Fruit fly (Drosophila melanogaster) S2 (cell line): Measurements from ENCODE around the gene Cnep1r2.

Experiments used
- CG8478 ChIP-seq: fragments of >200 bp; optimal IDR thresholded peaks from 2 replicates; lab custom pipeline; 2018
- CTCF ChIP-seq, 2 experiments: fragments of >200 bp; optimal IDR thresholded peaks; 2 replicates each; lab custom pipeline; 2018

Gene Cnep1r2

DNA sequence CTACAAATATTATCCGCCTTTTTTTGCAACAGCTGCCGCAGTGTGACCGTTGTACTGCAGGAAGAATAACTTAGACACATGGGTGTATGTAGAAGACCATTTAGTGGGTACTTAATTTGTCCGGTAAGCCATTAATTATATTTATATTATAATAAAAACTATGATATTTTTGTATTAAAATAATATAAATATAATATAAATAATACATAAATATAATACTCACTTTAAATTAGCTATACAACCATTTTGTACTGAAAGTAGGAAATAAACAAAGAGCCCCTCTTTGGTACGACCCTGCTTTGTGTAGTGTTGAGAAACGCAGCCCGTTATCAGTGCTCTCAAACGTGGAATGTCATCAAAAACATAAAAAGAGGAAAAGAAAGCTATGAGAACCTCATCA is at the start of gene Cnep1r2:
Gene Cnep1r2 (plus strand): TSS at position 328 of the 400 bp plus-strand sequence.
- no peak for TF ChIP-seq CG8478 (lab: Kevin White, UChicago)
- TF ChIP-seq CTCF (optimal IDR thresholded peaks at IDR 0.05; lab: Kevin White, UChicago) = no peak

- TF ChIP-seq CTCF (optimal IDR thresholded peaks at IDR 0.05; lab: Kevin White, UChicago) (no peak), CG8478 (lab: Kevin White, UChicago) (no peak)
Measured at dm6 chr3L:10599512-10599911, 38.4 kb upstream of the Cnep1r2 start.

dm6 chr3L:10623476-10623875 is 14.5 kb upstream of the Cnep1r2 start, which contains the start of gene CG42521:
TSS of gene CG42521 (minus strand) at chr3L:10623576.
- TF ChIP-seq CTCF (optimal IDR thresholded peaks at IDR 0.05; lab: Kevin White, UChicago) = no peak
- TF ChIP-seq CG8478 (lab: Kevin White, UChicago) = no peak

DNA sequence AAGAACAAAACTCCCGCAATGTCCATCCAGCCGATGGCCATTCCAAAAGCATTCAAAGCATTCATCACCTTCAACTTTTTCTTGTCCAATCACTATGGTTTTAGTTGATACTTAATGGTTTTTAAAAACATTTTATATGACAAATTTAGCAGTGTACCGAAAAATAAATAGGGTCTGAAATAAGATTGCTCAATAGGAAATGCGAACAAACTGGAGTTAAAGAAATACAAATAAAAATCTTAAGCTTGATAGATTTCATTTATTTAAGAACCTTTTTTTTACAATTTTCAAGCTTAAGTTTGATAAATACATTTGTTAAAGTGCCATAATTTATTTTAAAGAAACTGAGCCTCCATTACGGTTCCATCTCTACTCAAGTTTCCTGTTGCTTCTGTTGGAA is 12.4 kb upstream of the Cnep1r2 start, which contains the start of gene CG43127:
Gene CG43127 (minus strand): TSS at position 101 of the 400 bp plus-strand sequence.
- TF ChIP-seq CTCF (optimal IDR thresholded peaks at IDR 0.05; lab: Kevin White, UChicago) (no peak), CG8478 (lab: Kevin White, UChicago) (no peak)

DNA sequence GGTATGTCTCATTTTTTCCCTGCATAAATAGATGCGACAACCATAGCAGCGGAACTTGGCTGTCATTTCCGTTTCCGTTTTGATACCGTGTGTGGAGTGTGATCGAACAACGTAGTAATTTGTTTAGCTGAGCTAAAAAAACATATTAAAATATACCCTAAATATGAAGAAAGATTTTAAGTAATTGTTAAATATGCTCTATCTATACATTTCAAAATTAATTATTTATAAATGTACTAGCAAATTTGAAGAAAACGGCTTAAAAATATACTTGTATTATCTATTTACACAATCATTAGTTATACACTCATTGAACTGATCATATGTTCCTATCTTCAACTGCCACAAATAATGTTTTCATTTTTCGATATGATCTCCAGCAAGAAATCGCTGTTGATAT is 11.7 kb upstream of the Cnep1r2 start, which contains the start of gene CG34238:
Gene CG34238 (plus strand): TSS at position 301 of the 400 bp plus-strand sequence.
- TF ChIP-seq CG8478 (lab: Kevin White, UChicago) (no peak), CTCF (optimal IDR thresholded peaks at IDR 0.05; lab: Kevin White, UChicago) (no peak)

DNA sequence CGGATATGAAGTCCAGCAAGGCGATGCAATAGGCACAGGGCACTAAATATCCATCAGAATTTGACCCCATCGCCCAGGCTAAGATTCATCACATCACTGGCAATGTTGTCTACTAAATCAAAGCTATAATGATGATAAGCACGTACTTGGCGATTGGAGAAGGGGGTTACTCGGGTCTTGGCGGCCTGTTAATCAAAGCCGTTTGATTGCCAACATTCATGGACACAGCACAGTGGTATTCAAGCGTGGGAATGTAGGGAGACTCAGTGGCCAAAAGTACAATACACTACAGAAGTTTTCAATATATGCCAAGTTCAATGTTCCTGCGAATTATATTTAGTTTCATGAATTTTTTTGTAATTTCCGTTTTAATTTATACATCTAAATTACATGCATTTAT is 9.6 kb upstream of the Cnep1r2 start, which contains the start of gene CG14151:
Gene CG14151 (minus strand): TSS at position 101 of the 400 bp plus-strand sequence.
- no peak for TF ChIP-seq CG8478 (lab: Kevin White, UChicago)
- TF ChIP-seq CTCF (optimal IDR thresholded peaks at IDR 0.05; lab: Kevin White, UChicago) = no peak

DNA sequence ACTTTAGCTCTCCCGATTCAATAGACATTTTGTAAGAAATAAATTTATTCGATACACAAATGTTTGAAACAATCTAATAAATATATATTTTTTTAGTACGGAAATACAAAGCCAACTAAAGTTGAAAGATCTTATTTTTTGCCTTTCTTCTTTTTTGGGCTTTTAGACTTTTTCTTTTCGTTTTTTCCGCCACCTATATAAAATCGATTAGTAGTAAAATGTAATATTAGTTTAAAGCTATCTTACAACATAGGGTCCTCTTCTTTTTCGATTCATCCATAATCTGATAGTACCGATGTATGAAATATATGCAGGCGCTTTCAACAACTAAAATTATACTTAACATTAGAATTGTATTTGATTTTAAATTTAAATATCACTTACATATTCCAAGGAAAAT is 8.0 kb upstream of the Cnep1r2 start, which contains the start of gene CG42536:
Gene CG42536 (minus strand): TSS at position 101 of the 400 bp plus-strand sequence.
- TF ChIP-seq CG8478 (lab: Kevin White, UChicago) = no peak
- TF ChIP-seq CTCF (optimal IDR thresholded peaks at IDR 0.05; lab: Kevin White, UChicago) = no peak

dm6 chr3L:10630885-10631359 is 7.0 kb upstream of the Cnep1r2 start, which contains the start of the genes CG42535, CG34001 and hay:
TSS of gene CG42535 (minus strand) at chr3L:10630935.
TSS of gene CG34001 (plus strand) at chr3L:10631079.
TSS of gene hay (plus strand) at chr3L:10631079.
- peak; percentile 24 to 36 for TF ChIP-seq CTCF (optimal IDR thresholded peaks at IDR 0.05; lab: Kevin White, UChicago)
- TF ChIP-seq CG8478 (lab: Kevin White, UChicago) = no peak

dm6 chr3L:10639440-10639839 is 1.5 kb downstream of the Cnep1r2 start, which contains the start of gene CG18628:
TSS of gene CG18628 (plus strand) at chr3L:10639740.
- TF ChIP-seq CG8478 (lab: Kevin White, UChicago) (no peak), CTCF (optimal IDR thresholded peaks at IDR 0.05; lab: Kevin White, UChicago) (no peak)

DNA sequence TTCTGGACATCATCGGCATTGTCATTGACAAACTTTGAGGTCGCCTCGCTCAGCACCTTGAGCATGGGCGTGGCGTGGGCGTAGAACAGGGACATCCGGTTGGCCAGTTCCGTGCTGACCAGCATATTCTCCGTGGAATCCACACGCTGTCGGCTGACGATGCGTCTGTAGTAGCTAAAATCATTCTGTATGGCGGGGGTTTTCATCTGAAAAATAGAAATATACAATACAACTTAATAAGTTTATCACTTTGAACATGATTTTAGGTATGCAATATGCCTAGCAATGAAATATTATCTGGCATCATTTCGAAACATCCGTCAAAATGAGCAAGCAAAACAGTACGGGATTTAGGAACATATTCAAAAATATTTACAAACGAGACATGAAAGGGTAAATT is 3.6 kb downstream of the Cnep1r2 start, which contains the start of gene CG14154:
Gene CG14154 (plus strand): TSS at position 301 of the 400 bp plus-strand sequence.
- TF ChIP-seq CTCF (optimal IDR thresholded peaks at IDR 0.05; lab: Kevin White, UChicago) = no peak
- no peak for TF ChIP-seq CG8478 (lab: Kevin White, UChicago)

- TF ChIP-seq CG8478 (lab: Kevin White, UChicago) = no peak
- no peak for TF ChIP-seq CTCF (optimal IDR thresholded peaks at IDR 0.05; lab: Kevin White, UChicago)
Measured at dm6 chr3L:10643228-10643627, 5.3 kb downstream of the Cnep1r2 start, which contains the start of gene CG14153. TSS of gene CG14153 (plus strand) at chr3L:10643528.

DNA sequence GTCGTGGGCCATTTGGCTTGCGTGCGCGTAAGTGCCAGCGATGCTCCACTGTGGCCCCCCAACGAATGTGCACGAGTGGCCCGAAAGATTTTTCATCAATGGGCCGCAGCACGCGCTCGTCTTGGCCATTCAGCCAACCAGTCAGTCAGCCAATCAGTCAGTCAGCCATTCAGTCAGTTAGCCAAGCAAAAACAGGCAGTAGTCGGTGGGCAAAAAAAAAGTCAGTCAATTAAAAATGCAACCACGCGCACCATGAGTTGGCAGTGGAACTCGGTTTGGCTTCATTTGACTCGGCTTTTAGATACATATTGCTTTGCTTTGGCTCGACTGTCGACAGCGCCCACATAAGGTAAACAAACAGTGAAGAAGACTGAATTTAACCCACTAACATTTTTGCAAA is 8.0 kb downstream of the Cnep1r2 start:
- no peak for TF ChIP-seq CTCF (optimal IDR thresholded peaks at IDR 0.05; lab: Kevin White, UChicago)
- no peak for TF ChIP-seq CG8478 (lab: Kevin White, UChicago)

DNA sequence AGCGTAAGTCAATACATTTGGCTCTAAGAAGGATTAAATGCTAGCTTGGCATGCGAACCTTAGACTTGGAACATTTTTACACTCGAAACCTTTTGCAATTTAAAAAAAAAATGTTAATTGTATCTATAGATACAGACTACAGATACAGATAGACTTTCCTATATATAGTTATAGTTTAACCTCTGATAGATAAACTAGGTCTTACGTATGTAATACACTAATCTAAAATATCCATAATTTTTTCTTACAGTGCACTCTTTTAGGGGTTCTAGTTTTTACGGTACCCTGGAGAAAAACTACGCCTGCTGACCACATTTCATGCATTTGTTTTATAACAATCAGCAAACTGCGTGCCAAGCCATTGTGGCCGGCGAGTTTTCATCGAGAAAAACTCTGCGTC is 9.2 kb downstream of the Cnep1r2 start:
- TF ChIP-seq CG8478 (lab: Kevin White, UChicago) (no peak), CTCF (optimal IDR thresholded peaks at IDR 0.05; lab: Kevin White, UChicago) (no peak)

DNA sequence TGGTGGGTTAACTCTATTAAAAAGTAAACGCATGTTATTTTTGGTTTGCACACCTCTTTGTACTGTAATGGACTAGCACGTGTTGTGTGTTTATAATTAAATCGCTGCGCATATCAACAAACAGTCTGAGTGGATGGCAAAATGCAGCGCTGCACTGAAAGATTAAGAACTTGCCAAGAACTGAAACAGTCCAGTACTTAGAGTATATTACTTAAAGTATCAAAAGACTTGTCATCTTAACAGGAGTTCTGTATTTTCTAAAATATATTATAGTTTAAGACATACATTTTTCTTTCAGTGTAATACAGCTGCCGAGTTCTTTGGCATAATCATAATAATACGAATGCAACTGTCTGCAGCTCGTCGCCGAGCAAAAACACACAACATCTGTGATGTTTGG is 10.5 kb downstream of the Cnep1r2 start:
- no peak for TF ChIP-seq CG8478 (lab: Kevin White, UChicago)

DNA sequence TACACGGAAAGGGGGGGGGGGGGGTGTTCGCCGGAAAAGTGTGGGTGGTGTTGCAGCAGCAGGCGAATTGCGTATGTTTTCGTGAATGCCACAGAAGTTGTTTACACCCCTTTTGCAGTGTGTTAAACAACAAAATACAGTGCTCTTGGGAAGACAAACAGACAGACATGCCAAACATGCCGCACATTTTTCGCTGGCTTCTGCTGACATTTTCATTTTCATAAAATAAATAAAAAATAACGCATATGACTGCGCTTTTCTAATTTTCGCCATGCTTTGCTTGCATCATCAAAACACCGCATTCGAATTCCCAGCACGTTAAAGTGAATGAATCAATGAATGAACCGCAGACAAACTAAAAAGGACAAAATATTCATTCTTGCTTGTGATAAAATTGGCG is 13.3 kb downstream of the Cnep1r2 start:
- TF ChIP-seq CTCF (optimal IDR thresholded peaks at IDR 0.05; lab: Kevin White, UChicago) = no peak
- TF ChIP-seq CG8478 (lab: Kevin White, UChicago) = no peak

DNA sequence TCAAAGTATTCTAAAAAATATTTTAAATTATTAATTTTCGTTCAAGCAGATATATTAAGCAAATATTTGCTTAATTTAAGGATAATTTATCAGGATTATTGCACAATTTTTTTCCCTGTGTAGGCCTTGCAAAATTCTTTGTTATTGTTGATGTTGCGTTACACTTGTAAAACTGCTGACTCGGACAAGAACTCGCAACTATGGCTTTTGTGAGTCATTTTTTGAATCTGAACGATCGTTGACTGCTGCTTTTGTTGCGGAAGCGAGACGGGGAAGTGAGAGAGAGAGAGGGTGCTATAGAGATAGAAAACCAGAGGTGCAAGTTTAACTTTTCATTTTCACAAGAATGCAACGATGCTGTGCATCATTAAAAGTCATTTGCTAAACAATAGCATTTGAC is 14.5 kb downstream of the Cnep1r2 start:
- no peak for TF ChIP-seq CG8478 (lab: Kevin White, UChicago)
- TF ChIP-seq CTCF (optimal IDR thresholded peaks at IDR 0.05; lab: Kevin White, UChicago) = no peak
